1 fruit fly cellular context compared by ENCODE assay signal in the genomic region with DNA sequence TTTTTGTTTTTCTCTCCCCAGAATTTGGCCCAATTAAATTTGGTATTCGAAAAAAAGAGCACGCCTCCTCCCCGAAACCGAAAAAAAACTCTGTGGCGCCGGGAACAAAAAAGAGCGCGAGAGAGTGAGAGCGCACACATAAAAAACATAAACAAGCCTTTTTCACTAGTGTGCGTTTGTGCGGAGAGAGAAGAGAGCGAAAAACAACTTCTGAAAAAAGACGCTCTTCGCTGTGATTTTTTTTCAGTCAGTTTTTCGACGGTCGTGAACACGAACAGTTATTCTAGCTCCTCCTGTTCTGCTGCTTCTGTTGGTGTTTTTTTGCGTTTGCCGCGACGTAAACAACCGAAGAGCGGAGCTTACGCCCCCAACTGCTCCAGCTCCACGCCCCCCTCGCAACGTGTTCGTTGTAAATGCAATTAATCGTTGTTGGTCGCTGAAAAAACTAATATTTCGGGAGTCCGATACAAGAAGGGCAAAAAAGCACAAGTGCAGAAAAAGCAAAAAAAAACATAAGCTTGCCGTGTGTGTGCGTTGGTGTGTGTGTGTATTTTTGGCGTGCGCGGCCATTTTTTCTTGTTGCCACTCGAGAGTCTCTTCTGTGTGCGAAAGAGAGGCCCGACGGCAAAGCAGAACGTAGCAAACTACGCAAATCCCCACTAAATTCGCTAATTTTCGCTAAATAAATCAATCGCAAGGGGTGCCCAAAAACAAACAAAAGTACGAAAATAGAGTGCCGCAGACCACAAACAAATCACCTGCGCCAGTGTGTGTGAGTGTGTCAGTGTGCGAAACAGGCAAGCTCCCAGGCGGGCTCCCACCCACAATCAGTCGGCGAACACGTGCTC.
TF ChIP-seq lines count a peak whose summit lies in the region.

TSS of gene sqz (plus strand) at position 240 of the 848 bp plus-strand sequence.

TF ChIP-seq in whole organism, embryonic, 481 proteins besides CTCF, POLR2A, EP300 and RAD21 (continued from another document and continues in another):
- peak; percentile 56 for TF ChIP-seq CG9437 (GFP tag; optimal IDR thresholded peaks at IDR 0.05; lab: Kevin White, UChicago)
- peak; percentile 25 for TF ChIP-seq CG18599 (GFP tag; optimal IDR thresholded peaks at IDR 0.05; lab: Kevin White, UChicago)
- peak; percentile 39 for TF ChIP-seq caup (GFP tag; optimal IDR thresholded peaks at IDR 0.05; lab: Kevin White, UChicago; ENCODE audit: severe bottlenecking)
- peak; percentile 82; the same call in 3 of the 4 replicates for TF ChIP-seq chinmo (GFP tag; IDR thresholded peaks at IDR 0.05; lab: Robert Waterston, UW; ENCODE audit: partially characterized antibody)
- TF ChIP-seq CG7745 (tag; optimal IDR thresholded peaks at IDR 0.05; lab: Kevin White, UChicago) = no peak
- TF ChIP-seq CG16863 (GFP tag; optimal IDR thresholded peaks at IDR 0.05; lab: Kevin White, UChicago) = no peak
- no peak for TF ChIP-seq CG2202 (tag; optimal IDR thresholded peaks at IDR 0.05; lab: Kevin White, UChicago)
- no peak for TF ChIP-seq tll (GFP tag; optimal IDR thresholded peaks at IDR 0.05; lab: Kevin White, UChicago)
- TF ChIP-seq ftz-f1 (GFP tag; optimal IDR thresholded peaks at IDR 0.05; lab: Kevin White, UChicago) = no peak
- TF ChIP-seq CG8281 (tag; optimal IDR thresholded peaks at IDR 0.05; lab: Kevin White, UChicago) = no peak
- peak; percentile 0 for TF ChIP-seq CG18262 (tag; optimal IDR thresholded peaks at IDR 0.05; lab: Kevin White, UChicago)
- TF ChIP-seq Neu2 (GFP tag; optimal IDR thresholded peaks at IDR 0.05; lab: Kevin White, UChicago; ENCODE audit: borderline replicate concordance) = no peak
- no peak for TF ChIP-seq Taf1 (GFP tag; IDR thresholded peaks at IDR 0.05; lab: Robert Waterston, UW)
- peak; percentile 61; the same call in 1 of the 2 replicates for TF ChIP-seq CG32532 (GFP tag; IDR thresholded peaks at IDR 0.05; lab: Robert Waterston, UW)
- TF ChIP-seq Trl (optimal IDR thresholded peaks at IDR 0.05; lab: Kevin White, UChicago) = peak; percentile 98
- peak; percentile 79 for TF ChIP-seq Trl (GFP tag; optimal IDR thresholded peaks at IDR 0.05; lab: Kevin White, UChicago)
- no peak for TF ChIP-seq CG30020 (tag; optimal IDR thresholded peaks at IDR 0.05; lab: Kevin White, UChicago)
- no peak for TF ChIP-seq CG11247 (GFP tag; IDR thresholded peaks at IDR 0.05; lab: Robert Waterston, UW)
- TF ChIP-seq CG7928 (GFP tag; optimal IDR thresholded peaks at IDR 0.05; lab: Kevin White, UChicago) = no peak
- no peak for TF ChIP-seq kay (GFP tag; optimal IDR thresholded peaks at IDR 0.05; lab: Kevin White, UChicago)
- TF ChIP-seq CG13123 (GFP tag; optimal IDR thresholded peaks at IDR 0.05; lab: Kevin White, UChicago) = no peak
- no peak for TF ChIP-seq Ets65A (GFP tag; lab: Kevin White, UChicago)
- no peak for TF ChIP-seq pita (GFP tag; optimal IDR thresholded peaks at IDR 0.05; lab: Kevin White, UChicago)
- no peak for TF ChIP-seq repo (GFP tag; optimal IDR thresholded peaks at IDR 0.05; lab: Kevin White, UChicago)
- no peak for TF ChIP-seq ham (GFP tag; IDR thresholded peaks at IDR 0.05; lab: Robert Waterston, UW)
- TF ChIP-seq CG9215 (GFP tag; IDR thresholded peaks at IDR 0.05; lab: Robert Waterston, UW) = no peak
- no peak for TF ChIP-seq lov (optimal IDR thresholded peaks at IDR 0.05; lab: Kevin White, UChicago)
- TF ChIP-seq lov (GFP tag; IDR thresholded peaks at IDR 0.05; lab: Robert Waterston, UW) = 0 out of 3 replicates have a peak, but pooled peaks have one; percentile 34
- no peak for TF ChIP-seq CG18476 (GFP tag; optimal IDR thresholded peaks at IDR 0.05; lab: Kevin White, UChicago)
- no peak for TF ChIP-seq dati (GFP tag; IDR thresholded peaks at IDR 0.05; lab: Robert Waterston, UW)
- TF ChIP-seq CG9876 (GFP tag; optimal IDR thresholded peaks at IDR 0.05; lab: Kevin White, UChicago) = no peak
- TF ChIP-seq esg (GFP tag; conservative IDR thresholded peaks at IDR 0.05; lab: Robert Waterston, UW) = no peak
- peak; percentile 33 for TF ChIP-seq CG6254 (GFP tag; optimal IDR thresholded peaks at IDR 0.05; lab: Kevin White, UChicago)
- TF ChIP-seq hb (GFP tag; IDR thresholded peaks at IDR 0.05; lab: Robert Waterston, UW; ENCODE audit: partially characterized antibody) = no peak
- TF ChIP-seq Gug (GFP tag; IDR thresholded peaks at IDR 0.05; lab: Robert Waterston, UW) = no peak
- peak; percentile 45 for TF ChIP-seq Bgb (GFP tag; IDR thresholded peaks at IDR 0.05; lab: Robert Waterston, UW; ENCODE audit: partially characterized antibody)
- peak; percentile 87 for TF ChIP-seq Deaf1 (tag; optimal IDR thresholded peaks at IDR 0.05; lab: Kevin White, UChicago)
- no peak for TF ChIP-seq E2f1 (GFP tag; IDR thresholded peaks at IDR 0.05; lab: Robert Waterston, UW)
- TF ChIP-seq Poxn (GFP tag; IDR thresholded peaks at IDR 0.05; lab: Robert Waterston, UW) = no peak
- no peak for TF ChIP-seq ken (GFP tag; IDR thresholded peaks at IDR 0.05; lab: Robert Waterston, UW)
- TF ChIP-seq Mrtf (GFP tag; IDR thresholded peaks at IDR 0.05; lab: Robert Waterston, UW) = no peak
- TF ChIP-seq cas (GFP tag; IDR thresholded peaks at IDR 0.05; lab: Robert Waterston, UW) = no peak
- no peak; the same call in 1 of the 2 replicates for TF ChIP-seq wdn (GFP tag; IDR thresholded peaks at IDR 0.05; lab: Robert Waterston, UW)
- no peak for TF ChIP-seq Hsf (GFP tag; optimal IDR thresholded peaks at IDR 0.05; lab: Kevin White, UChicago)
- TF ChIP-seq CG1792 (GFP tag; optimal IDR thresholded peaks at IDR 0.05; lab: Kevin White, UChicago) = no peak
- no peak for TF ChIP-seq Dad (GFP tag; optimal IDR thresholded peaks at IDR 0.05; lab: Kevin White, UChicago)
- no peak for TF ChIP-seq CG43689 (GFP tag; IDR thresholded peaks at IDR 0.05; lab: Robert Waterston, UW)
- no peak for TF ChIP-seq CG33557 (GFP tag; optimal IDR thresholded peaks at IDR 0.05; lab: Kevin White, UChicago)
- TF ChIP-seq onecut (GFP tag; IDR thresholded peaks at IDR 0.05; lab: Robert Waterston, UW) = 0 out of 2 replicates have a peak, but pooled peaks have one; percentile 20
- TF ChIP-seq corto (GFP tag; optimal IDR thresholded peaks at IDR 0.05; lab: Kevin White, UChicago) = peak; percentile 79
- TF ChIP-seq tgo (GFP tag; IDR thresholded peaks at IDR 0.05; lab: Robert Waterston, UW) = no peak
- no peak for TF ChIP-seq CG11398 (GFP tag; optimal IDR thresholded peaks at IDR 0.05; lab: Kevin White, UChicago)
- TF ChIP-seq CG2889 (GFP tag; IDR thresholded peaks at IDR 0.05; lab: Robert Waterston, UW) = no peak
- peak; percentile 47 for TF ChIP-seq CG10543 (GFP tag; optimal IDR thresholded peaks at IDR 0.05; lab: Kevin White, UChicago)
- no peak for TF ChIP-seq CG7372 (GFP tag; IDR thresholded peaks at IDR 0.05; lab: Robert Waterston, UW)
- no peak for TF ChIP-seq ase (GFP tag; IDR thresholded peaks at IDR 0.05; lab: Robert Waterston, UW)
- TF ChIP-seq Sox102F (GFP tag; optimal IDR thresholded peaks at IDR 0.05; lab: Kevin White, UChicago) = no peak
- no peak for TF ChIP-seq HLH3B (GFP tag; IDR thresholded peaks at IDR 0.05; lab: Robert Waterston, UW)
- no peak for TF ChIP-seq tx (GFP tag; optimal IDR thresholded peaks at IDR 0.05; lab: Kevin White, UChicago)
- TF ChIP-seq grau (tag; optimal IDR thresholded peaks at IDR 0.05; lab: Kevin White, UChicago) = peak; percentile 13
- no peak for TF ChIP-seq bcd (GFP tag; optimal IDR thresholded peaks at IDR 0.05; lab: Kevin White, UChicago)
- no peak for TF ChIP-seq CG11723 (GFP tag; optimal IDR thresholded peaks at IDR 0.05; lab: Kevin White, UChicago)
- no peak for TF ChIP-seq fd102C (GFP tag; optimal IDR thresholded peaks at IDR 0.05; lab: Kevin White, UChicago)
- TF ChIP-seq rib (GFP tag; IDR thresholded peaks at IDR 0.05; lab: Robert Waterston, UW) = peak; percentile 35; the same call in 1 of the 2 replicates
- no peak for TF ChIP-seq mam (GFP tag; optimal IDR thresholded peaks at IDR 0.05; lab: Kevin White, UChicago)
- peak; percentile 36 for TF ChIP-seq CG3281 (GFP tag; optimal IDR thresholded peaks at IDR 0.05; lab: Kevin White, UChicago)
- TF ChIP-seq CG17802 (tag; optimal IDR thresholded peaks at IDR 0.05; lab: Kevin White, UChicago) = no peak
- peak; percentile 49; the same call in 1 of the 2 replicates for TF ChIP-seq sna (GFP tag; IDR thresholded peaks at IDR 0.05; lab: Robert Waterston, UW; ENCODE audit: partially characterized antibody)
- no peak for TF ChIP-seq CG11560 (tag; IDR thresholded peaks at IDR 0.05; lab: Robert Waterston, UW)
- TF ChIP-seq CG2116 (GFP tag; optimal IDR thresholded peaks at IDR 0.05; lab: Kevin White, UChicago) = no peak
- TF ChIP-seq trh (GFP tag; optimal IDR thresholded peaks at IDR 0.05; lab: Kevin White, UChicago) = no peak
- no peak for TF ChIP-seq Hr3 (GFP tag; optimal IDR thresholded peaks at IDR 0.05; lab: Kevin White, UChicago)
- TF ChIP-seq ash1 (GFP tag; optimal IDR thresholded peaks at IDR 0.05; lab: Kevin White, UChicago) = no peak
- no peak for TF ChIP-seq schlank (tag; optimal IDR thresholded peaks at IDR 0.05; lab: Kevin White, UChicago)
- TF ChIP-seq ara (GFP tag; IDR thresholded peaks at IDR 0.05; lab: Robert Waterston, UW) = 0 out of 2 replicates have a peak, but pooled peaks have one; percentile 37
- no peak for TF ChIP-seq jumu (GFP tag; optimal IDR thresholded peaks at IDR 0.05; lab: Kevin White, UChicago)
- no peak for TF ChIP-seq aop (GFP tag; IDR thresholded peaks at IDR 0.05; lab: Robert Waterston, UW)
- TF ChIP-seq YL-1 (GFP tag; optimal IDR thresholded peaks at IDR 0.05; lab: Kevin White, UChicago) = peak; percentile 33
- TF ChIP-seq ERR (GFP tag; optimal IDR thresholded peaks at IDR 0.05; lab: Kevin White, UChicago) = no peak
- no peak for TF ChIP-seq ATbp (GFP tag; optimal IDR thresholded peaks at IDR 0.05; lab: Kevin White, UChicago)
- TF ChIP-seq CG8359 (GFP tag; optimal IDR thresholded peaks at IDR 0.05; lab: Kevin White, UChicago; ENCODE audit: borderline replicate concordance) = no peak
- TF ChIP-seq Rx (GFP tag; IDR thresholded peaks at IDR 0.05; lab: Robert Waterston, UW) = no peak
- no peak for TF ChIP-seq Ets97D (GFP tag; optimal IDR thresholded peaks at IDR 0.05; lab: Kevin White, UChicago)
- peak; percentile 50; the same call in 1 of the 2 replicates for TF ChIP-seq unc-4 (GFP tag; IDR thresholded peaks at IDR 0.05; lab: Robert Waterston, UW; ENCODE audit: partially characterized antibody)
- no peak for TF ChIP-seq CG33213 (GFP tag; optimal IDR thresholded peaks at IDR 0.05; lab: Kevin White, UChicago)
- peak; percentile 38 for TF ChIP-seq Scr (GFP tag; IDR thresholded peaks at IDR 0.05; lab: Robert Waterston, UW; ENCODE audit: partially characterized antibody)
- 0 out of 3 replicates have a peak, but pooled peaks have one; percentile 10 for TF ChIP-seq zfh1 (GFP tag; IDR thresholded peaks at IDR 0.05; lab: Robert Waterston, UW)
- peak; percentile 6 for TF ChIP-seq CG1233 (GFP tag; optimal IDR thresholded peaks at IDR 0.05; lab: Kevin White, UChicago)
- no peak for TF ChIP-seq Ssrp (tag; optimal IDR thresholded peaks at IDR 0.05; lab: Kevin White, UChicago)
- TF ChIP-seq run (tag; optimal IDR thresholded peaks at IDR 0.05; lab: Kevin White, UChicago) = peak; percentile 6
- no peak for TF ChIP-seq jing (GFP tag; optimal IDR thresholded peaks at IDR 0.05; lab: Kevin White, UChicago)
- no peak for TF ChIP-seq pzg (GFP tag; optimal IDR thresholded peaks at IDR 0.05; lab: Kevin White, UChicago)
- no peak for TF ChIP-seq jigr1 (GFP tag; IDR thresholded peaks at IDR 0.05; lab: Robert Waterston, UW)
- peak; percentile 76 for TF ChIP-seq CG4360 (GFP tag; IDR thresholded peaks at IDR 0.05; lab: Robert Waterston, UW)
- no peak for TF ChIP-seq Dip2 (GFP tag; IDR thresholded peaks at IDR 0.05; lab: Robert Waterston, UW)
- TF ChIP-seq z (GFP tag; IDR thresholded peaks at IDR 0.05; lab: Robert Waterston, UW) = peak; percentile 60; the same call in 1 of the 3 replicates
- no peak for TF ChIP-seq Antp (GFP tag; optimal IDR thresholded peaks at IDR 0.05; lab: Kevin White, UChicago)
- no peak for TF ChIP-seq CG14965 (GFP tag; optimal IDR thresholded peaks at IDR 0.05; lab: Kevin White, UChicago; ENCODE audit: borderline replicate concordance)
- no peak for TF ChIP-seq CG11085 (GFP tag; IDR thresholded peaks at IDR 0.05; lab: Robert Waterston, UW)
- peak; percentile 30 for TF ChIP-seq CG15514 (GFP tag; optimal IDR thresholded peaks at IDR 0.05; lab: Kevin White, UChicago)
- no peak for TF ChIP-seq crp (GFP tag; optimal IDR thresholded peaks at IDR 0.05; lab: Kevin White, UChicago)
- TF ChIP-seq CG10959 (GFP tag; IDR thresholded peaks at IDR 0.05; lab: Robert Waterston, UW) = no peak
- TF ChIP-seq HmgD (GFP tag; optimal IDR thresholded peaks at IDR 0.05; lab: Kevin White, UChicago) = peak; percentile 15
- TF ChIP-seq CG12942 (GFP tag; optimal IDR thresholded peaks at IDR 0.05; lab: Kevin White, UChicago) = no peak
- TF ChIP-seq CG17361 (GFP tag; IDR thresholded peaks at IDR 0.05; lab: Robert Waterston, UW) = no peak; the same call in 2 of the 3 replicates
- TF ChIP-seq knrl (GFP tag; IDR thresholded peaks at IDR 0.05; lab: Robert Waterston, UW; ENCODE audit: partially characterized antibody) = no peak
- TF ChIP-seq CG4404 (GFP tag; IDR thresholded peaks at IDR 0.05; lab: Robert Waterston, UW) = no peak
- TF ChIP-seq exex (tag; optimal IDR thresholded peaks at IDR 0.05; lab: Kevin White, UChicago) = no peak
- TF ChIP-seq CG4328 (GFP tag; optimal IDR thresholded peaks at IDR 0.05; lab: Kevin White, UChicago) = no peak
- TF ChIP-seq eyg (GFP tag; optimal IDR thresholded peaks at IDR 0.05; lab: Kevin White, UChicago) = no peak
- TF ChIP-seq dm (GFP tag; optimal IDR thresholded peaks at IDR 0.05; lab: Kevin White, UChicago) = peak; percentile 2
- no peak for TF ChIP-seq TFAM (GFP tag; optimal IDR thresholded peaks at IDR 0.05; lab: Kevin White, UChicago)
- TF ChIP-seq Doc3 (GFP tag; IDR thresholded peaks at IDR 0.05; lab: Robert Waterston, UW; ENCODE audit: partially characterized antibody) = 0 out of 3 replicates have a peak, but pooled peaks have one; percentile 36
- no peak for TF ChIP-seq CG6272 (GFP tag; IDR thresholded peaks at IDR 0.05; lab: Robert Waterston, UW)
- TF ChIP-seq CG30431 (GFP tag; optimal IDR thresholded peaks at IDR 0.05; lab: Kevin White, UChicago) = no peak
- TF ChIP-seq da (GFP tag; optimal IDR thresholded peaks at IDR 0.05; lab: Kevin White, UChicago) = no peak
- TF ChIP-seq CG16779 (GFP tag; IDR thresholded peaks at IDR 0.05; lab: Robert Waterston, UW) = no peak
- TF ChIP-seq zen2 (GFP tag; IDR thresholded peaks at IDR 0.05; lab: Robert Waterston, UW; ENCODE audit: partially characterized antibody) = 0 out of 3 replicates have a peak, but pooled peaks have one; percentile 37
- no peak for TF ChIP-seq Spps (tag; optimal IDR thresholded peaks at IDR 0.05; lab: Kevin White, UChicago)
- no peak for TF ChIP-seq Xbp1 (GFP tag; optimal IDR thresholded peaks at IDR 0.05; lab: Kevin White, UChicago)
- TF ChIP-seq bsh (GFP tag; optimal IDR thresholded peaks at IDR 0.05; lab: Kevin White, UChicago) = peak in 1 of 2 experiments; percentile 84
- TF ChIP-seq Oaz (GFP tag; IDR thresholded peaks at IDR 0.05; lab: Robert Waterston, UW) = no peak
